Worm (Caenorhabditis elegans) whole organism, mixed stage, embryonic: ENCODE measurements around the gene C33F10.8.
A peak's percentile ranks its signal among the peaks of the same experiment; 100 is the strongest.

Experiments used
- M03D4.4 ChIP-seq: sonication (generic microtip); optimal IDR thresholded peaks from 2 replicates; lab custom pipeline; 2017; ENCODE audit warnings: mild to moderate bottlenecking, missing genetic modification characterization, missing compliant biosample characterization
- bed-3 ChIP-seq: fragments of 200-800 bp; sonication (Bioruptor generic); optimal IDR thresholded peaks from 3 replicates; lab custom pipeline; 2018; ENCODE audit warnings: mild to moderate bottlenecking, missing genetic modification characterization, moderate library complexity, missing compliant biosample characterization
- blmp-1 ChIP-seq: fragments of 150-350 bp; optimal IDR thresholded peaks from 2 replicates; lab custom pipeline; 2014; ENCODE audit warnings: missing biosample characterization, missing genetic modification characterization
- ceh-39 ChIP-seq: fragments of 150-350 bp; optimal IDR thresholded peaks from 2 replicates; lab custom pipeline; 2014; ENCODE audit warnings: missing biosample characterization, missing genetic modification characterization
- ceh-43 ChIP-seq: fragments of 200-800 bp; sonication (Bioruptor generic); optimal IDR thresholded peaks from 2 replicates; lab custom pipeline; 2018; ENCODE audit warnings: mild to moderate bottlenecking, missing genetic modification characterization, moderate library complexity, missing compliant biosample characterization
- ceh-83 ChIP-seq: fragments of 200-800 bp; sonication (Bioruptor generic); optimal IDR thresholded peaks from 2 replicates; lab custom pipeline; 2018; ENCODE audit warnings: mild to moderate bottlenecking, missing genetic modification characterization, missing compliant biosample characterization
- ces-1 ChIP-seq: fragments of 150-350 bp; optimal IDR thresholded peaks from 2 replicates; lab custom pipeline; 2014; ENCODE audit warnings: missing biosample characterization, missing genetic modification reagents, missing genetic modification characterization
- cnd-1 ChIP-seq: fragments of 200-800 bp; sonication (Bioruptor generic); optimal IDR thresholded peaks from 2 replicates; lab custom pipeline; 2018; ENCODE audit warnings: mild to moderate bottlenecking, missing genetic modification characterization, missing compliant biosample characterization
- drap-1 ChIP-seq: fragments of 200-800 bp; sonication (Bioruptor generic); optimal IDR thresholded peaks from 3 replicates; lab custom pipeline; 2018; ENCODE audit warnings: mild to moderate bottlenecking, missing genetic modification characterization, missing compliant biosample characterization
- elt-1 ChIP-seq: sonication (generic microtip); optimal IDR thresholded peaks from 2 replicates; lab custom pipeline; 2017; ENCODE audit warnings: missing genetic modification characterization, mild to moderate bottlenecking, missing compliant biosample characterization, antibody characterized with exemption, moderate library complexity, borderline replicate concordance; ENCODE audit not compliant: insufficient read depth
- elt-3 ChIP-seq: fragments of 150-350 bp; optimal IDR thresholded peaks from 2 replicates; lab custom pipeline; 2014; ENCODE audit warnings: missing biosample characterization, missing genetic modification characterization
- flh-1 ChIP-seq: fragments of 200-800 bp; sonication (Bioruptor generic); optimal IDR thresholded peaks from 2 replicates; lab custom pipeline; 2018; ENCODE audit warnings: mild to moderate bottlenecking, missing genetic modification characterization, moderate library complexity, missing compliant biosample characterization
- ham-2 ChIP-seq: fragments of 200-800 bp; sonication (Bioruptor generic); optimal IDR thresholded peaks from 2 replicates; lab custom pipeline; 2018; ENCODE audit warnings: mild to moderate bottlenecking, missing genetic modification characterization, missing compliant biosample characterization
- hlh-1 ChIP-seq: fragments of 150-350 bp; optimal IDR thresholded peaks from 2 replicates; lab custom pipeline; 2014; ENCODE audit warnings: missing biosample characterization, missing genetic modification reagents, missing genetic modification characterization
- lin-13 ChIP-seq: fragments of 150-350 bp; optimal IDR thresholded peaks from 2 replicates; lab custom pipeline; 2014; ENCODE audit warnings: missing biosample characterization, missing genetic modification characterization
- lsy-2 ChIP-seq: fragments of 150-350 bp; optimal IDR thresholded peaks from 2 replicates; lab custom pipeline; 2014; ENCODE audit warnings: missing biosample characterization, missing genetic modification characterization
- mab-5 ChIP-seq: fragments of 150-350 bp; optimal IDR thresholded peaks from 2 replicates; lab custom pipeline; 2014; ENCODE audit warnings: missing biosample characterization, missing genetic modification characterization
- mep-1 ChIP-seq: fragments of 150-350 bp; optimal IDR thresholded peaks from 2 replicates; lab custom pipeline; 2017; ENCODE audit warnings: missing biosample characterization, missing genetic modification reagents, missing genetic modification characterization, inconsistent platforms
- mls-2 ChIP-seq: sonication (generic microtip); optimal IDR thresholded peaks from 2 replicates; lab custom pipeline; 2016; ENCODE audit warnings: mild to moderate bottlenecking, missing genetic modification characterization, moderate library complexity, missing compliant biosample characterization
- nhr-12 ChIP-seq: fragments of 150-350 bp; optimal IDR thresholded peaks from 2 replicates; lab custom pipeline; 2014; ENCODE audit warnings: missing biosample characterization, missing genetic modification characterization
- nhr-2 ChIP-seq: fragments of 150-350 bp; optimal IDR thresholded peaks from 2 replicates; lab custom pipeline; 2014; ENCODE audit warnings: missing biosample characterization, missing genetic modification characterization
- nhr-237 ChIP-seq: fragments of 150-350 bp; optimal IDR thresholded peaks from 2 replicates; lab custom pipeline; 2014; ENCODE audit warnings: missing biosample characterization, missing genetic modification characterization
- nhr-28 ChIP-seq: fragments of 150-350 bp; optimal IDR thresholded peaks from 2 replicates; lab custom pipeline; 2014; ENCODE audit warnings: missing biosample characterization, missing genetic modification characterization
- nhr-76 ChIP-seq: sonication (generic microtip); optimal IDR thresholded peaks from 2 replicates; lab custom pipeline; 2017; ENCODE audit warnings: missing biosample characterization, missing genetic modification characterization
- pha-4 ChIP-seq: fragments of 150-350 bp; optimal IDR thresholded peaks from 2 replicates; lab custom pipeline; 2018; ENCODE audit warnings: missing biosample characterization, missing genetic modification reagents, missing genetic modification characterization
- snpc-4 ChIP-seq: fragments of 150-350 bp; optimal IDR thresholded peaks from 2 replicates; lab custom pipeline; 2014; ENCODE audit warnings: missing biosample characterization, missing genetic modification characterization
- sptf-1 ChIP-seq: sonication (generic microtip); optimal IDR thresholded peaks from 2 replicates; lab custom pipeline; 2017; ENCODE audit warnings: mild to moderate bottlenecking, missing genetic modification characterization, moderate library complexity, missing compliant biosample characterization
- unc-120 ChIP-seq: sonication (generic microtip); optimal IDR thresholded peaks from 2 replicates; lab custom pipeline; 2017; ENCODE audit warnings: missing genetic modification characterization, missing compliant biosample characterization; ENCODE audit not compliant: poor library complexity, severe bottlenecking
- unc-39 ChIP-seq: fragments of 150-350 bp; optimal IDR thresholded peaks from 2 replicates; lab custom pipeline; 2014; ENCODE audit warnings: missing biosample characterization, missing genetic modification characterization
- unc-62 ChIP-seq: fragments of 150-350 bp; optimal IDR thresholded peaks from 2 replicates; lab custom pipeline; 2014; ENCODE audit warnings: missing biosample characterization, missing genetic modification reagents, missing genetic modification characterization
- zip-8 ChIP-seq: fragments of 150-350 bp; optimal IDR thresholded peaks from 2 replicates; lab custom pipeline; 2014; ENCODE audit warnings: missing biosample characterization, missing genetic modification characterization
- ztf-11 ChIP-seq: fragments of 150-350 bp; optimal IDR thresholded peaks from 2 replicates; lab custom pipeline; 2014; ENCODE audit warnings: missing biosample characterization, missing genetic modification characterization

C33F10.8 gene

ce11 chrII:4857086-4857485, 32.1 kb upstream of the C33F10.8 start:
- TF ChIP-seq lin-13 (no peak), ces-1 (GFP tag; lab: Kevin White, UChicago) (no peak), snpc-4 (tag; lab: Kevin White, UChicago) (no peak), unc-62 (GFP tag; lab: Kevin White, UChicago) (no peak), nhr-237 (no peak), nhr-2 (tag; lab: Kevin White, UChicago) (no peak)

- TF ChIP-seq unc-62 (GFP tag; lab: Kevin White, UChicago) (no peak), elt-1 (tag; lab: Kevin White, UChicago) (peak; percentile 65)
Measured at ce11 chrII:4856113-4856512, 31.1 kb upstream of the C33F10.8 start.

- peak; percentile 5 for TF ChIP-seq unc-120 (tag; lab: Kevin White, UChicago)
- TF ChIP-seq lin-13, result no peak
- no peak for TF ChIP-seq ces-1 (GFP tag; lab: Kevin White, UChicago)
- TF ChIP-seq, all 35 proteins: peak for 1
Measured at ce11 chrII:4855489-4855888, 30.5 kb upstream of the C33F10.8 start.

ce11 chrII:4854761-4855160, 29.7 kb upstream of the C33F10.8 start:
- TF ChIP-seq nhr-76 (tag; lab: Kevin White, UChicago) (no peak), blmp-1 (tag; lab: Kevin White, UChicago) (no peak), zip-8 (no peak), sptf-1 (no peak), mab-5 (tag; lab: Kevin White, UChicago) (no peak), bed-3 (GFP tag; lab: Kevin White, UChicago) (no peak), nhr-28 (tag; lab: Kevin White, UChicago) (no peak), unc-39 (no peak), nhr-12 (tag; lab: Kevin White, UChicago) (no peak), unc-62 (GFP tag; lab: Kevin White, UChicago) (no peak), pha-4 (tag; lab: Kevin White, UChicago) (no peak), M03D4.4 (tag; lab: Kevin White, UChicago) (no peak), ceh-39 (tag; lab: Kevin White, UChicago) (no peak), lin-13 (no peak)

ce11 chrII:4851594-4852106, 26.6 kb upstream of the C33F10.8 start, which contains the start of gene dnj-9:
Gene dnj-9 (plus strand): TSS chrII:4852056.
- no peak for TF ChIP-seq zip-8
- TF ChIP-seq unc-62 (GFP tag; lab: Kevin White, UChicago), result peak; percentile 31
- TF ChIP-seq blmp-1 (tag; lab: Kevin White, UChicago), result peak; percentile 15
- TF ChIP-seq pha-4 (tag; lab: Kevin White, UChicago), result peak; percentile 70
- TF ChIP-seq flh-1 (GFP tag; lab: Kevin White, UChicago), result peak; percentile 34
- TF ChIP-seq ces-1 (GFP tag; lab: Kevin White, UChicago), result peak; percentile 59
- peak; percentile 59 for TF ChIP-seq ceh-83 (GFP tag; lab: Kevin White, UChicago)
- TF ChIP-seq cnd-1 (tag; lab: Kevin White, UChicago), result peak; percentile 62
- peak; percentile 13 for TF ChIP-seq drap-1 (GFP tag; lab: Kevin White, UChicago)
- no peak for TF ChIP-seq ham-2 (GFP tag; lab: Kevin White, UChicago)
- peak; percentile 95 for TF ChIP-seq lin-13
- peak; percentile 79 for TF ChIP-seq M03D4.4 (tag; lab: Kevin White, UChicago)
- peak; percentile 9 for TF ChIP-seq ztf-11 (tag; lab: Kevin White, UChicago)
- TF ChIP-seq elt-3 (tag; lab: Kevin White, UChicago), result peak; percentile 17
- peak; percentile 87 for TF ChIP-seq nhr-237
- peak; percentile 58 for TF ChIP-seq mab-5 (tag; lab: Kevin White, UChicago)
- peak; percentile 82 for TF ChIP-seq lsy-2 (tag; lab: Kevin White, UChicago)
- TF ChIP-seq bed-3 (GFP tag; lab: Kevin White, UChicago), result peak; percentile 34
- TF ChIP-seq ceh-39 (tag; lab: Kevin White, UChicago), result peak; percentile 60
- no peak for TF ChIP-seq elt-1 (tag; lab: Kevin White, UChicago)
- TF ChIP-seq unc-39, result no peak
- peak; percentile 59 for TF ChIP-seq ceh-43
- TF ChIP-seq nhr-76 (tag; lab: Kevin White, UChicago), result no peak
- TF ChIP-seq mep-1 (tag; lab: Kevin White, UChicago), result peak; percentile 91
- no peak for TF ChIP-seq nhr-28 (tag; lab: Kevin White, UChicago)
- no peak for TF ChIP-seq nhr-12 (tag; lab: Kevin White, UChicago)
- peak; percentile 87 for TF ChIP-seq sptf-1
- TF ChIP-seq hlh-1, result peak; percentile 77
- TF ChIP-seq unc-120 (tag; lab: Kevin White, UChicago), result no peak
- peak; percentile 58 for TF ChIP-seq mls-2 (tag; lab: Kevin White, UChicago)
- TF ChIP-seq, all 35 proteins: peak for 22
